Fruit fly (Drosophila melanogaster) whole organism, wandering third instar larva: ENCODE results near the gene Sar1.

Experiments used
- Abd-B ChIP-seq: fragments of >200 bp; optimal IDR thresholded peaks from 2 replicates; lab custom pipeline; 2017; ENCODE audit warnings: missing biosample characterization, missing genetic modification characterization
- CG32264 ChIP-seq: fragments of 200-800 bp; sonication (Bioruptor generic); optimal IDR thresholded peaks from 2 replicates; lab custom pipeline; 2016; ENCODE audit warnings: missing biosample characterization, missing genetic modification characterization
- Dif ChIP-seq: fragments of 200-275, 200-300 bp; sonication (Bioruptor generic); optimal IDR thresholded peaks from 2 replicates; lab custom pipeline; 2018; ENCODE audit warnings: missing biosample characterization, missing genetic modification characterization; ENCODE audit not compliant: partially characterized antibody
- GATAd ChIP-seq: sonication (Bioruptor generic); optimal IDR thresholded peaks from 2 replicates; lab custom pipeline; 2016; ENCODE audit warnings: missing biosample characterization, missing genetic modification characterization
- HLH106 ChIP-seq: fragments of 200-800 bp; optimal IDR thresholded peaks from 3 replicates; lab custom pipeline; 2019; ENCODE audit warnings: missing biosample characterization, mild to moderate bottlenecking, missing genetic modification characterization, moderate library complexity
- Hnf4 ChIP-seq: fragments of 200-800 bp; sonication (Bioruptor generic); optimal IDR thresholded peaks from 2 replicates; lab custom pipeline; 2016; ENCODE audit warnings: missing biosample characterization, mild to moderate bottlenecking, missing genetic modification characterization
- Hr83 ChIP-seq: fragments of 200-300 bp; sonication (Bioruptor generic); optimal IDR thresholded peaks from 2 replicates; lab custom pipeline; 2016; ENCODE audit warnings: missing biosample characterization, mild to moderate bottlenecking, missing genetic modification characterization, moderate library complexity; ENCODE audit not compliant: poor library complexity, severe bottlenecking
- Jra ChIP-seq: sonication (Bioruptor generic); optimal IDR thresholded peaks from 2 replicates; lab custom pipeline; 2016; ENCODE audit warnings: missing biosample characterization, missing genetic modification characterization
- Mio ChIP-seq: sonication (Bioruptor generic); optimal IDR thresholded peaks from 2 replicates; lab custom pipeline; 2016; ENCODE audit warnings: missing biosample characterization, missing genetic modification characterization
- Myc ChIP-seq: fragments of >200 bp; optimal IDR thresholded peaks from 2 replicates; lab custom pipeline; 2017
- N ChIP-seq: fragments of >200 bp; optimal IDR thresholded peaks from 2 replicates; lab custom pipeline; 2018; ENCODE audit warnings: missing biosample characterization, missing external identifiers, missing genetic modification characterization
- OdsH ChIP-seq: fragments of 200-800 bp; sonication (Bioruptor generic); optimal IDR thresholded peaks from 2 replicates; lab custom pipeline; 2016; ENCODE audit warnings: missing biosample characterization, mild to moderate bottlenecking, missing genetic modification characterization
- Rel ChIP-seq, 2 experiments: fragments of 200-800 bp; sonication (Bioruptor generic) in 1 of 2; optimal IDR thresholded peaks; 2 replicates in 1 of 2; 3 replicates in 1 of 2; lab custom pipeline; 2016 to 2019; ENCODE audit warnings: mild to moderate bottlenecking in 2 of 2, missing biosample characterization in 2 of 2, missing genetic modification characterization in 2 of 2, moderate library complexity in 1 of 2
- Sp1 ChIP-seq: fragments of 200-800 bp; sonication (Bioruptor generic); optimal IDR thresholded peaks from 3 replicates; lab custom pipeline; 2019; ENCODE audit warnings: missing biosample characterization, mild to moderate bottlenecking, missing genetic modification characterization, moderate library complexity
- Vsx2 ChIP-seq: fragments of 200-300, 225-300 bp; sonication (Bioruptor generic); optimal IDR thresholded peaks from 2 replicates; lab custom pipeline; 2018; ENCODE audit warnings: missing biosample characterization, missing genetic modification characterization; ENCODE audit not compliant: partially characterized antibody
- br ChIP-seq: fragments of 200-800 bp; sonication (Bioruptor generic); optimal IDR thresholded peaks from 2 replicates; lab custom pipeline; 2016; ENCODE audit warnings: missing biosample characterization, missing genetic modification characterization
- brk ChIP-seq: fragments of 200-800 bp; sonication (Bioruptor generic); optimal IDR thresholded peaks from 2 replicates; lab custom pipeline; 2016; ENCODE audit warnings: missing biosample characterization, mild to moderate bottlenecking, missing genetic modification characterization
- dl ChIP-seq, 2 experiments: fragments of 175-275, 200-275 bp in 1 of 2; fragments of 200-275 bp in 1 of 2; sonication (Bioruptor generic); optimal IDR thresholded peaks; lab custom pipeline; 2018; ENCODE audit warnings: mild to moderate bottlenecking in 2 of 2, missing biosample characterization in 2 of 2, missing genetic modification characterization in 2 of 2, moderate library complexity in 2 of 2; ENCODE audit not compliant: partially characterized antibody in 2 of 2, insufficient read depth in 1 of 2
- dmrt93B ChIP-seq: fragments of 200-800 bp; sonication (Bioruptor generic); optimal IDR thresholded peaks from 2 replicates; lab custom pipeline; 2018; ENCODE audit warnings: missing biosample characterization, mild to moderate bottlenecking, missing genetic modification characterization
- dsf ChIP-seq: sonication (Bioruptor generic); optimal IDR thresholded peaks from 2 replicates; lab custom pipeline; 2016; ENCODE audit warnings: missing biosample characterization, missing genetic modification characterization, borderline replicate concordance
- ey ChIP-seq: fragments of 200-800 bp; sonication (Bioruptor generic); optimal IDR thresholded peaks from 2 replicates; lab custom pipeline; 2016; ENCODE audit warnings: missing biosample characterization, missing genetic modification characterization
- foxo ChIP-seq, 2 experiments: fragments of 200-800 bp; sonication (Bioruptor generic); optimal IDR thresholded peaks; 2 replicates in 1 of 2; 3 replicates in 1 of 2; lab custom pipeline; 2016 to 2017; ENCODE audit warnings: missing biosample characterization in 2 of 2, missing genetic modification characterization in 2 of 2
- h ChIP-seq: fragments of 200-800 bp; sonication (Bioruptor generic); optimal IDR thresholded peaks from 3 replicates; lab custom pipeline; 2016; ENCODE audit warnings: missing biosample characterization, mild to moderate bottlenecking, missing genetic modification characterization
- jim ChIP-seq: fragments of 175-275, 200-325 bp; sonication (Bioruptor generic); optimal IDR thresholded peaks from 2 replicates; lab custom pipeline; 2016; ENCODE audit warnings: missing biosample characterization, mild to moderate bottlenecking, missing genetic modification characterization
- lola ChIP-seq: fragments of >200 bp; optimal IDR thresholded peaks from 2 replicates; lab custom pipeline; 2017; ENCODE audit warnings: missing biosample characterization, missing genetic modification characterization
- pan ChIP-seq: fragments of >200 bp; optimal IDR thresholded peaks from 2 replicates; lab custom pipeline; 2017
- psq ChIP-seq: fragments of 200-800 bp; sonication (Bioruptor generic); optimal IDR thresholded peaks from 3 replicates; lab custom pipeline; 2017; ENCODE audit warnings: missing biosample characterization, mild to moderate bottlenecking, missing genetic modification characterization, moderate library complexity
- rgr ChIP-seq: fragments of 200-800 bp; sonication (Bioruptor generic); optimal IDR thresholded peaks from 3 replicates; lab custom pipeline; 2016; ENCODE audit warnings: missing biosample characterization, mild to moderate bottlenecking, missing genetic modification characterization
- sage ChIP-seq: fragments of 200-800 bp; sonication (Bioruptor generic); optimal IDR thresholded peaks from 2 replicates; lab custom pipeline; 2016; ENCODE audit warnings: missing biosample characterization, mild to moderate bottlenecking, missing genetic modification characterization
- sv ChIP-seq: fragments of 200-800 bp; sonication (Bioruptor generic); optimal IDR thresholded peaks from 3 replicates; lab custom pipeline; 2016; ENCODE audit warnings: missing biosample characterization, missing genetic modification characterization
- tai ChIP-seq: sonication (Bioruptor generic); optimal IDR thresholded peaks from 2 replicates; lab custom pipeline; 2016; ENCODE audit warnings: missing biosample characterization, missing genetic modification characterization
- usp ChIP-seq: fragments of >200 bp; optimal IDR thresholded peaks from 2 replicates; lab custom pipeline; 2017; ENCODE audit warnings: missing biosample characterization, missing genetic modification characterization
- woc ChIP-seq: sonication (Bioruptor generic); optimal IDR thresholded peaks from 2 replicates; lab custom pipeline; 2016; ENCODE audit warnings: missing biosample characterization, mild to moderate bottlenecking, missing genetic modification characterization

Gene Sar1

DNA sequence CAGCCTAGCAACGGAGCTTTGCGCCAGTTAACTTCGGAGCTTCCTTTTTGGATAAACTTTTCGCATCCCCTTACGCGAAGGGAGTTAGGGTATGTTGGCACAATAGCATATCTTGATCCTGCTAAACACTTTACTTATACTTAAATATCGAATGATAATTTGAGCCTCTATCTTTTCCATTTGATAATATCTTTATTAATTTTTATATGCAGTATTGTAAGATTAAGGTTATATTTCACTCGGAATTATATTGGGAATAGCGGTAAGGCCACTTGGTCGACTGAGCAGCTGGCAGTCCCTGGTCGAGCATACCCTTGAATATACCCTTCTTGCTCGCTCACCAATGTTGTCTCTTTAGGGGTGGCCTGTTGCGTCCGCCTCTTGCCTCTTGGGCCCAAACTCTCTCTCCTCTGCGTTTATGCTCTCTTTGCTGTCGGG is 12.3 kb downstream of the Sar1 start (continued):
- TF ChIP-seq GATAd (GFP tag; lab: Kevin White, UChicago) (no peak), sv (GFP tag; lab: Kevin White, UChicago) (peak; percentile 78), Jra (GFP tag; lab: Kevin White, UChicago) (no peak), Rel (GFP tag; optimal IDR thresholded peaks at IDR 0.05; lab: Kevin White, UChicago) (no peak), Rel (tag; optimal IDR thresholded peaks at IDR 0.05; lab: Kevin White, UChicago) (no peak), rgr (GFP tag; lab: Kevin White, UChicago) (peak; percentile 69), dsf (GFP tag; lab: Kevin White, UChicago) (no peak), Vsx2 (GFP tag; lab: Kevin White, UChicago) (no peak), lola (GFP tag; lab: Kevin White, UChicago) (no peak)

DNA sequence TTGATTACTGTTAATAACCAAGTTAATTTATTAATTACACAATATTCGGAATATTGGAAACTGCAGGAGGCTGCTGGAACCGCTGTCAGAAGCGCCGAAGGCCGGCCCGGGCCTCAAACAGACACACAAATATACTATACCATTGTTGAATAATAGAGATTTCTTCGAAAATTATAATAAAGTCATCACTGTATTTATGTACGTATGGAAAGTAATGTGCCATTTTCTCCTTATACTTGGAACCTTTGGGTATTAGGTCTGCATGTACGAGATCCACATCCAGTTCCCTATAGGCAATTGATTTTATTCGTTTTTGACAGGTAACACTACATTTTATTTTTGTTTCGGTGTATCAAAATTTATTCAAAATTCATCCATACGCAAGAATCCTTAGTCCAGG is 16.1 kb downstream of the Sar1 start, which contains the start of gene CG7069:
CG7069 (plus strand) TSS at position 301 of the 400 bp plus-strand sequence.
- TF ChIP-seq Hr83 (GFP tag; lab: Kevin White, UChicago) (no peak), Rel (GFP tag; optimal IDR thresholded peaks at IDR 0.05; lab: Kevin White, UChicago) (no peak), Rel (tag; optimal IDR thresholded peaks at IDR 0.05; lab: Kevin White, UChicago) (no peak), dsf (GFP tag; lab: Kevin White, UChicago) (no peak), Dif (GFP tag; lab: Kevin White, UChicago) (no peak), Myc (no peak), OdsH (no peak), Abd-B (no peak), ey (GFP tag; lab: Kevin White, UChicago) (no peak), N (GFP tag; lab: Kevin White, UChicago) (no peak), pan (lab: Kevin White, UChicago) (no peak), CG32264 (GFP tag; lab: Kevin White, UChicago) (no peak), br (GFP tag; lab: Kevin White, UChicago) (no peak), dmrt93B (GFP tag; lab: Kevin White, UChicago) (no peak), tai (GFP tag; lab: Kevin White, UChicago) (no peak), sage (no peak), Mio (GFP tag; lab: Kevin White, UChicago) (no peak)

DNA sequence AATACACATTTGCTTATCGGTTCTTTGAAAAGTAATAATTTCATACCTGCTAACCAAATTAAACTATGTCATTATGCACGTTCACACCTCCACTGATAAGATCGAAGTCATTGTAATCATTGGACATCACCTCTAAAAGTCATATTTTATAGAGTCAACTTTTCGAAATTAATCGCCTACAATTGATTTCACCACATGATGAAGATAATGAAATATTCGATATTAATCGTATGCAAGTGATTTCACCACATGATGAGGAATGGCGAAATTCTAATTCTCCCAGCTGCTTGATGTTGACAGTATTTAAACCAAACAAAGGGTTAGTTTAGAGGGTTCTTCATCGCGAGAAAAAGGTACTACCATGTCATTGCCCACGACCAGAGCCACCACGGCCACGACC is 19.2 kb downstream of the Sar1 start, which contains the start of gene CG18596:
CG18596 (plus strand) TSS at position 250 of the 400 bp plus-strand sequence.
- TF ChIP-seq HLH106 (tag; lab: Kevin White, UChicago) (no peak), foxo (GFP tag; optimal IDR thresholded peaks at IDR 0.05; lab: Kevin White, UChicago) (no peak), Myc (peak; percentile 77), CG32264 (GFP tag; lab: Kevin White, UChicago) (no peak), brk (GFP tag; lab: Kevin White, UChicago) (no peak), Hr83 (GFP tag; lab: Kevin White, UChicago) (no peak), h (GFP tag; lab: Kevin White, UChicago) (no peak), dl (GFP tag; optimal IDR thresholded peaks at IDR 0.05; lab: Kevin White, UChicago; ENCODE audit: insufficient read depth in 1 of 2, partially characterized antibody in 2 of 2) (no peak)

DNA sequence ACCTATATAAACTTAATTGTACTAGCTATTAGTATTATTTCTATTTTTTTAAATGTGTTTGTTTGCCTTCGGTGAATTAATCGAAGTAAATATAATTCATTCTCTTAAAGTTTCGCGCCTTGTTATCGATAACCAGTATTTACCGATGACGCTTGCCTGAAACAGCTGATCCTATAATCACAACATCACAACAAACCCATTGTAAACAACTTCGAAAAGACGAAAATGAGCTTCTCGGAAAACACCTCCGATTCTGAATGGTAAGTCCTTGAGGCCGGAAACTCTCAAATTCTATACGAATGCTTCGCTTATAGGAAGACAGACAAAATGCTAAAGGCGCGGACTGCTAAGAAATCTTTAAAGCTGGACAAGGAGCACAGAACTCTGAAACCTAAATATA is 23.5 kb downstream of the Sar1 start, which contains the start of gene CG34149:
CG34149 (plus strand) TSS at position 187 of the 400 bp plus-strand sequence.
- no peak for TF ChIP-seq sv (GFP tag; lab: Kevin White, UChicago)
- TF ChIP-seq GATAd (GFP tag; lab: Kevin White, UChicago) = no peak
- no peak for TF ChIP-seq woc (GFP tag; lab: Kevin White, UChicago)
- TF ChIP-seq jim (GFP tag; lab: Kevin White, UChicago) = no peak
- no peak for TF ChIP-seq Mio (GFP tag; lab: Kevin White, UChicago)
- TF ChIP-seq psq (GFP tag; lab: Kevin White, UChicago) = no peak
- TF ChIP-seq dmrt93B (GFP tag; lab: Kevin White, UChicago) = no peak
- TF ChIP-seq Hnf4 (GFP tag; lab: Kevin White, UChicago) = no peak
- TF ChIP-seq pan (lab: Kevin White, UChicago) = no peak
- TF ChIP-seq Sp1 (GFP tag; lab: Kevin White, UChicago) = no peak
- TF ChIP-seq usp (GFP tag; lab: Kevin White, UChicago) = no peak
- no peak for TF ChIP-seq Rel (GFP tag; optimal IDR thresholded peaks at IDR 0.05; lab: Kevin White, UChicago)
- no peak for TF ChIP-seq Rel (tag; optimal IDR thresholded peaks at IDR 0.05; lab: Kevin White, UChicago)
- no peak for TF ChIP-seq Myc
- TF ChIP-seq Abd-B = no peak
- no peak for TF ChIP-seq lola (GFP tag; lab: Kevin White, UChicago)
- no peak for TF ChIP-seq br (GFP tag; lab: Kevin White, UChicago)
- no peak for TF ChIP-seq Vsx2 (GFP tag; lab: Kevin White, UChicago)
- TF ChIP-seq Dif (GFP tag; lab: Kevin White, UChicago) = no peak
- no peak for TF ChIP-seq OdsH
